Worm (Caenorhabditis elegans): ENCODE results near the gene nhr-14.

Gene nhr-14

DNA sequence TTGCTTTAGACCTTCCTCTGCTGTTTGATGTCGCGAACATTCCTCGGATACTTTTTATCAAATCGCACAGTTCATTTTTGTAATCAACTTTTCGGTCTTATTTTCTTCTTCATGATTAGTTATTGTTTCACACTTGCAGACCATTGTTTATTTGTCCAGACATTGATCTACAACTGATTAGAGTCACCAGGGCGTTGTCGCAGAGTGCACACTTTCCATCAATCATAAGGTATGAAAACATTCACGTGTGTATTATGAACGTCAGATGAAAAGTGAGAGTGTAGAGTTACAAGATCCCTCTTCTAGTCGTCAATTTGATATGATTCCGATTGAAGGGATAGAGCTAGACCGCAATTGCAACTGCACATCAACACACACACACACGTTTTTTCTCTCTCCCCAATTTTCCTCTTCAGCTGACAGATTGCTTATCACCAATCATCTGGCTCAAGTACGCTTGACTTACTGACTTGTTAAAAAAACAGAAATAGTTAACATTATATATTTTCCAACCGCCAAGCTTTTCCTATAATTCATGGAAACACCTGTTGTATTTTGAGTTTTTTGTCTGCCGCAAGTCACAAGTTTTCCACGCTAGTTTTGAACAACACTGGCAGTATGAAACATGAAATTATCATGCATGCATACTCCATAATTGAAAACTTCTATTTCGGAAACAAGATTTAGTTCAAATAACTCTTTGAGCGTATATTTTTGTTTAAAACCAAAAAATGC lies 35.8 kb downstream of the nhr-14 start:
- no peak for TF ChIP-seq elt-1 (tag; optimal IDR thresholded peaks at IDR 0.05)
- peak; percentile 20 for TF ChIP-seq F13H6.1 (tag; optimal IDR thresholded peaks at IDR 0.05)
- no peak for TF ChIP-seq zag-1 (tag; optimal IDR thresholded peaks at IDR 0.05)
- no peak for TF ChIP-seq ztf-11 (tag; optimal IDR thresholded peaks at IDR 0.05)
- no peak for TF ChIP-seq nhr-12 (tag; optimal IDR thresholded peaks at IDR 0.05)
- TF ChIP-seq nhr-129 (tag; optimal IDR thresholded peaks at IDR 0.05), result peak; percentile 32
- TF ChIP-seq sma-9 (GFP tag; optimal IDR thresholded peaks at IDR 0.05), result peak; percentile 51
- TF ChIP-seq sma-9 (tag; optimal IDR thresholded peaks at IDR 0.05), result no peak
- TF ChIP-seq egl-27 (tag; optimal IDR thresholded peaks at IDR 0.05), result no peak

ce11 chrX:8438756-8439155 lies 37.2 kb downstream of the nhr-14 start:
- TF ChIP-seq ztf-1 (GFP tag; conservative IDR thresholded peaks at IDR 0.05) (no peak), blmp-1 (tag; optimal IDR thresholded peaks at IDR 0.05; ENCODE audit: insufficient read depth) (peak; percentile 37)

ce11 chrX:8432361-8432760 lies 43.6 kb downstream of the nhr-14 start, which contains the start of gene kin-9:
Gene kin-9 (plus strand): TSS chrX:8432661.
- no peak for TF ChIP-seq snpc-4 (tag; optimal IDR thresholded peaks at IDR 0.05)
- no peak for TF ChIP-seq sem-4 (tag; optimal IDR thresholded peaks at IDR 0.05)
- no peak for TF ChIP-seq Y55F3AM.14 (GFP tag; optimal IDR thresholded peaks at IDR 0.05)
- TF ChIP-seq R02D3.7 (tag; optimal IDR thresholded peaks at IDR 0.05), result no peak
- no peak for TF ChIP-seq skn-1 (tag; optimal IDR thresholded peaks at IDR 0.05)
- TF ChIP-seq mab-5 (tag; optimal IDR thresholded peaks at IDR 0.05), result no peak
- no peak for TF ChIP-seq nhr-237 (tag; optimal IDR thresholded peaks at IDR 0.05)
- no peak for TF ChIP-seq ceh-16 (tag; optimal IDR thresholded peaks at IDR 0.05)
- no peak for TF ChIP-seq dmd-4 (tag; optimal IDR thresholded peaks at IDR 0.05)
- TF ChIP-seq lin-11 (tag; optimal IDR thresholded peaks at IDR 0.05), result no peak
- TF ChIP-seq peb-1 (tag; optimal IDR thresholded peaks at IDR 0.05), result no peak
- TF ChIP-seq lin-39 (tag; optimal IDR thresholded peaks at IDR 0.05), result no peak
- no peak for TF ChIP-seq blmp-1 (tag; optimal IDR thresholded peaks at IDR 0.05; ENCODE audit: insufficient read depth)
- TF ChIP-seq unc-55 (GFP tag; optimal IDR thresholded peaks at IDR 0.05), result no peak
- no peak for TF ChIP-seq elt-1 (tag; optimal IDR thresholded peaks at IDR 0.05)
- TF ChIP-seq mdl-1 (tag; optimal IDR thresholded peaks at IDR 0.05), result no peak
- TF ChIP-seq ztf-11 (tag; optimal IDR thresholded peaks at IDR 0.05), result no peak
- no peak for TF ChIP-seq unc-62 (GFP tag; optimal IDR thresholded peaks at IDR 0.05)

DNA sequence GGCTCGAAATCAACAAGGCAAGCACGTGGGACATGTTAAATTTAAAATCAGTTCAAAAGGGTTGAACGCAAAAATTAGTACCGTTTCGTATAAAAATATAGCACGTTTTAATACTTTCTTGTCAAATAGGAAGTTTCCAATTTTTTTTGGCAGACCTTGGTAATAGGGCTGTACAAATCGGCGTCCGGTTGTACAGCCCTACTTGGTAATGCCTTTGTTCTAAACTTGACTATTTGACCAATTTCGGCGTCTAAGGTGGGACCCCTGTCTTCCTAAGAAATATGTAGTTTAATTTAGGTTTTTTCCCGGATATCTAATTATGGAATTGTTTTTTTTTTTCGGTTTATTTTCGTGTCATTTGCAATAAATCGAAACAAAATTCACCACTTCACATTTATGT lies 46.5 kb downstream of the nhr-14 start:
- TF ChIP-seq ztf-11 (tag; optimal IDR thresholded peaks at IDR 0.05) (no peak), Y55F3AM.14 (GFP tag; optimal IDR thresholded peaks at IDR 0.05) (no peak), mbf-1 (tag; optimal IDR thresholded peaks at IDR 0.05) (no peak), egl-27 (tag; optimal IDR thresholded peaks at IDR 0.05) (no peak), nhr-10 (tag; optimal IDR thresholded peaks at IDR 0.05) (no peak), snpc-4 (tag; optimal IDR thresholded peaks at IDR 0.05) (no peak), aly-2 (tag; optimal IDR thresholded peaks at IDR 0.05) (no peak), F13H6.1 (tag; optimal IDR thresholded peaks at IDR 0.05) (no peak), nhr-77 (tag; optimal IDR thresholded peaks at IDR 0.05) (no peak), lsy-2 (tag; optimal IDR thresholded peaks at IDR 0.05) (no peak), fos-1 (tag; optimal IDR thresholded peaks at IDR 0.05) (no peak), elt-1 (tag; optimal IDR thresholded peaks at IDR 0.05) (no peak), elt-3 (tag; optimal IDR thresholded peaks at IDR 0.05) (no peak), ztf-4 (tag; optimal IDR thresholded peaks at IDR 0.05) (no peak), unc-62 (GFP tag; optimal IDR thresholded peaks at IDR 0.05) (no peak), nhr-6 (tag; optimal IDR thresholded peaks at IDR 0.05) (no peak), gmeb-1 (tag; optimal IDR thresholded peaks at IDR 0.05) (no peak), ceh-82 (tag; optimal IDR thresholded peaks at IDR 0.05) (no peak), ceh-16 (tag; optimal IDR thresholded peaks at IDR 0.05) (no peak), nhr-21 (tag; optimal IDR thresholded peaks at IDR 0.05) (no peak)
